Fruit fly (Drosophila melanogaster) whole organism, embryonic: ENCODE data around the gene Rbf.
A peak's percentile ranks its signal among the peaks of the same experiment; 100 is the strongest.

Experiments used
- Atf-2 ChIP-seq: fragments of 200-800 bp; sonication (Bioruptor generic); optimal IDR thresholded peaks from 2 replicates; lab custom pipeline; 2016; ENCODE audit warnings: missing biosample characterization, missing genetic modification characterization
- Awh ChIP-seq: fragments of 200-800 bp; sonication (Bioruptor generic); IDR thresholded peaks from 2 replicates; pipeline ENCODE4, ENCODE4 v1.3.6; 2022; ENCODE audit warnings: missing biosample characterization, missing genetic modification characterization
- B-H2 ChIP-seq: fragments of 200-800 bp; sonication (Bioruptor generic); optimal IDR thresholded peaks from 2 replicates; lab custom pipeline; 2018; ENCODE audit warnings: missing biosample characterization, mild to moderate bottlenecking, missing genetic modification characterization
- BEAF-32 ChIP-seq: fragments of 200-800 bp; sonication (Bioruptor generic); optimal IDR thresholded peaks from 3 replicates; lab custom pipeline; 2017; ENCODE audit warnings: missing biosample characterization, missing genetic modification characterization, mild to moderate bottlenecking, moderate library complexity, missing genetic modification reagents
- Blimp-1 ChIP-seq: fragments of 200-800 bp; sonication (Bioruptor generic); optimal IDR thresholded peaks from 3 replicates; lab custom pipeline; 2018; ENCODE audit warnings: missing biosample characterization, missing genetic modification characterization, mild to moderate bottlenecking, moderate library complexity, missing genetic modification reagents
- CG1024 ChIP-seq: fragments of 200-800 bp; sonication (Bioruptor generic); IDR thresholded peaks from 2 replicates; pipeline ENCODE4 v1.3.6; 2022; ENCODE audit warnings: missing biosample characterization, missing genetic modification characterization
- CG10431 ChIP-seq: fragments of 200-800 bp; sonication (Bioruptor generic); optimal IDR thresholded peaks from 3 replicates; lab custom pipeline; 2018; ENCODE audit warnings: missing biosample characterization, mild to moderate bottlenecking, missing genetic modification characterization
- CG10565 ChIP-seq: fragments of 200-800 bp; sonication (Bioruptor generic); optimal IDR thresholded peaks from 3 replicates; lab custom pipeline; 2016; ENCODE audit warnings: missing biosample characterization, mild to moderate bottlenecking, missing genetic modification characterization
- CG12744 ChIP-seq: fragments of 200-800 bp; sonication (Bioruptor generic); optimal IDR thresholded peaks from 2 replicates; lab custom pipeline; 2016; ENCODE audit warnings: missing biosample characterization, missing genetic modification characterization
- CG13424 ChIP-seq: fragments of 200-800 bp; sonication (Bioruptor generic); optimal IDR thresholded peaks from 2 replicates; lab custom pipeline; 2019; ENCODE audit warnings: missing biosample characterization, mild to moderate bottlenecking, missing genetic modification characterization, moderate library complexity
- CG14014 ChIP-seq: fragments of 200-800 bp; sonication (Bioruptor generic); IDR thresholded peaks from 2 replicates; pipeline ENCODE4 v1.3.6; 2022; ENCODE audit warnings: missing biosample characterization, missing genetic modification characterization
- CG14710 ChIP-seq: fragments of 200-800 bp; sonication (Bioruptor generic); optimal IDR thresholded peaks from 3 replicates; lab custom pipeline; 2019; ENCODE audit warnings: missing biosample characterization, mild to moderate bottlenecking, missing genetic modification characterization, moderate library complexity
- CG1602 ChIP-seq: fragments of 200-800 bp; sonication (Bioruptor generic); optimal IDR thresholded peaks from 3 replicates; lab custom pipeline; 2016; ENCODE audit warnings: missing biosample characterization, missing genetic modification characterization
- CG1647 ChIP-seq: fragments of 200-800 bp; sonication (Bioruptor generic); optimal IDR thresholded peaks from 3 replicates; lab custom pipeline; 2016; ENCODE audit warnings: missing biosample characterization, missing genetic modification characterization
- CG16815 ChIP-seq: fragments of 200-800 bp; sonication (Bioruptor generic); optimal IDR thresholded peaks from 3 replicates; lab custom pipeline; 2017; ENCODE audit warnings: missing biosample characterization, mild to moderate bottlenecking, missing genetic modification characterization
- CG17328 ChIP-seq: fragments of 200-800 bp; sonication (Bioruptor generic); IDR thresholded peaks from 2 replicates; pipeline ENCODE4 v1.3.6; 2022; ENCODE audit warnings: missing biosample characterization, missing genetic modification characterization
- CG17829 ChIP-seq: fragments of 200-800 bp; optimal IDR thresholded peaks from 2 replicates; lab custom pipeline; 2019; ENCODE audit warnings: missing biosample characterization, mild to moderate bottlenecking, missing genetic modification characterization, moderate library complexity
- CG1792 ChIP-seq: fragments of 200-800 bp; sonication (Bioruptor generic); optimal IDR thresholded peaks from 2 replicates; lab custom pipeline; 2016; ENCODE audit warnings: missing biosample characterization, missing genetic modification characterization
- CG2116 ChIP-seq: fragments of 200-800 bp; sonication (Bioruptor generic); optimal IDR thresholded peaks from 3 replicates; lab custom pipeline; 2018; ENCODE audit warnings: missing biosample characterization, mild to moderate bottlenecking, missing genetic modification characterization
- CG2889 ChIP-seq: fragments of 200-800 bp; sonication (Bioruptor generic); IDR thresholded peaks from 3 replicates; pipeline ENCODE4 v1.3.6; 2022; ENCODE audit warnings: missing biosample characterization, missing genetic modification characterization
- CG31365 ChIP-seq: fragments of 200-800 bp; sonication (Bioruptor generic); optimal IDR thresholded peaks from 2 replicates; lab custom pipeline; 2018; ENCODE audit warnings: missing biosample characterization, mild to moderate bottlenecking, missing genetic modification characterization
- CG3281 ChIP-seq: fragments of 200-800 bp; sonication (Bioruptor generic); optimal IDR thresholded peaks from 3 replicates; lab custom pipeline; 2017; ENCODE audit warnings: missing biosample characterization, mild to moderate bottlenecking, missing genetic modification characterization
- CG4617 ChIP-seq: fragments of 200-800 bp; sonication (Bioruptor generic); optimal IDR thresholded peaks from 3 replicates; lab custom pipeline; 2016; ENCODE audit warnings: missing biosample characterization, missing genetic modification characterization, borderline replicate concordance
- CG4707 ChIP-seq: fragments of 200-800 bp; sonication (Bioruptor generic); optimal IDR thresholded peaks from 2 replicates; lab custom pipeline; 2018; ENCODE audit warnings: missing biosample characterization, mild to moderate bottlenecking, missing genetic modification characterization, moderate library complexity
- CG6272 ChIP-seq: fragments of 200-800 bp; sonication (Bioruptor generic); IDR thresholded peaks from 2 replicates; pipeline ENCODE4 v1.3.6; 2022; ENCODE audit warnings: missing biosample characterization, missing genetic modification characterization
- CG6683 ChIP-seq: fragments of 200-800 bp; sonication (Bioruptor generic); optimal IDR thresholded peaks from 2 replicates; lab custom pipeline; 2017; ENCODE audit warnings: missing biosample characterization, mild to moderate bottlenecking, missing genetic modification characterization, missing genetic modification reagents
- CG7357 ChIP-seq: fragments of 200-800 bp; sonication (Bioruptor generic); IDR thresholded peaks from 3 replicates; pipeline ENCODE4 v1.3.6; 2022; ENCODE audit warnings: missing biosample characterization, missing genetic modification characterization
- CG8944 ChIP-seq: fragments of 200-800 bp; sonication (Bioruptor generic); optimal IDR thresholded peaks from 3 replicates; lab custom pipeline; 2016; ENCODE audit warnings: missing biosample characterization, missing genetic modification characterization
- D19B ChIP-seq: fragments of 200-800 bp; sonication (Bioruptor generic); optimal IDR thresholded peaks from 2 replicates; lab custom pipeline; 2017; ENCODE audit warnings: missing biosample characterization, mild to moderate bottlenecking, missing genetic modification characterization
- Dip3 ChIP-seq: fragments of 200-800 bp; sonication (Bioruptor generic); optimal IDR thresholded peaks from 3 replicates; lab custom pipeline; 2016; ENCODE audit warnings: missing biosample characterization, missing genetic modification characterization
- Doc2 ChIP-seq: fragments of 200-800 bp; sonication (Bioruptor generic); IDR thresholded peaks from 2 replicates; pipeline ENCODE4 v1.3.6; 2022; ENCODE audit warnings: missing biosample characterization, missing genetic modification characterization
- Doc3 ChIP-seq: fragments of 200-800 bp; sonication (Bioruptor generic); IDR thresholded peaks from 3 replicates; pipeline ENCODE4 v1.3.6; 2022; ENCODE audit warnings: missing biosample characterization, missing genetic modification characterization; ENCODE audit not compliant: partially characterized antibody
- Pdp1 ChIP-seq, 2 experiments: fragments of 200-800 bp; sonication (Bioruptor generic); optimal IDR thresholded peaks; 3 replicates each; lab custom pipeline; 2016; ENCODE audit warnings: missing biosample characterization in 2 of 2, missing genetic modification characterization in 2 of 2, mild to moderate bottlenecking in 1 of 2, moderate library complexity in 1 of 2
- Rfx ChIP-seq: fragments of 200-800 bp; sonication (Bioruptor generic); IDR thresholded peaks from 2 replicates; pipeline ENCODE4 v1.3.6; 2022; ENCODE audit warnings: missing biosample characterization, missing genetic modification characterization
- Scr ChIP-seq: fragments of 200-800 bp; sonication (Bioruptor generic); IDR thresholded peaks from 2 replicates; pipeline ENCODE4 v1.3.6; 2022; ENCODE audit warnings: missing biosample characterization, missing genetic modification characterization; ENCODE audit not compliant: partially characterized antibody
- Tbp ChIP-seq: fragments of >200 bp; optimal IDR thresholded peaks from 2 replicates; lab custom pipeline; 2018; ENCODE audit warnings: missing biosample characterization, missing genetic modification characterization
- az2 ChIP-seq: fragments of 200-800 bp; sonication (Bioruptor generic); optimal IDR thresholded peaks from 3 replicates; lab custom pipeline; 2016; ENCODE audit warnings: missing biosample characterization, missing genetic modification characterization
- caup ChIP-seq: fragments of 200-800 bp; sonication (Bioruptor generic); optimal IDR thresholded peaks from 3 replicates; lab custom pipeline; 2017; ENCODE audit warnings: missing biosample characterization, mild to moderate bottlenecking, missing genetic modification characterization, moderate library complexity; ENCODE audit not compliant: severe bottlenecking
- cg ChIP-seq: fragments of 200-800 bp; sonication (Bioruptor generic); optimal IDR thresholded peaks from 3 replicates; lab custom pipeline; 2019; ENCODE audit warnings: missing biosample characterization, mild to moderate bottlenecking, missing genetic modification characterization, moderate library complexity
- dysf ChIP-seq: fragments of 200-800 bp; sonication (Bioruptor generic); IDR thresholded peaks from 3 replicates; pipeline ENCODE4 v1.3.6; 2022; ENCODE audit warnings: missing biosample characterization, missing genetic modification characterization
- esg ChIP-seq: fragments of 200-800 bp; sonication (Bioruptor generic); conservative IDR thresholded peaks from 2 replicates; pipeline ENCODE4 v1.3.6; 2022; ENCODE audit warnings: missing biosample characterization, missing genetic modification characterization
- ewg ChIP-seq: fragments of 200-800 bp; sonication (Bioruptor generic); optimal IDR thresholded peaks from 3 replicates; lab custom pipeline; 2017; ENCODE audit warnings: mild to moderate bottlenecking, missing biosample characterization, missing genetic modification reagents, missing genetic modification characterization
- fd64A ChIP-seq: fragments of 200-800 bp; sonication (Bioruptor generic); optimal IDR thresholded peaks from 3 replicates; lab custom pipeline; 2018; ENCODE audit warnings: missing biosample characterization, mild to moderate bottlenecking, missing genetic modification characterization
- gsb-n ChIP-seq: fragments of 200-800 bp; sonication (Bioruptor generic); optimal IDR thresholded peaks from 3 replicates; lab custom pipeline; 2018; ENCODE audit warnings: missing biosample characterization, mild to moderate bottlenecking, missing genetic modification characterization
- ham ChIP-seq: fragments of 200-800 bp; sonication (Bioruptor generic); IDR thresholded peaks from 2 replicates; pipeline ENCODE4 v1.3.6; 2022; ENCODE audit warnings: missing biosample characterization, missing genetic modification characterization
- hbn ChIP-seq: fragments of 200-800 bp; sonication (Bioruptor generic); IDR thresholded peaks from 2 replicates; pipeline ENCODE4 v1.3.6; 2022; ENCODE audit warnings: missing biosample characterization, missing genetic modification characterization; ENCODE audit not compliant: partially characterized antibody
- p53 ChIP-seq: fragments of 200-800 bp; sonication (Bioruptor generic); optimal IDR thresholded peaks from 2 replicates; lab custom pipeline; 2016; ENCODE audit warnings: missing biosample characterization, missing genetic modification characterization
- slp2 ChIP-seq: fragments of 200-800 bp; sonication (Bioruptor generic); optimal IDR thresholded peaks from 2 replicates; lab custom pipeline; 2016; ENCODE audit warnings: missing biosample characterization, missing genetic modification characterization
- tio ChIP-seq: fragments of 200-800 bp; sonication (Bioruptor generic); optimal IDR thresholded peaks from 2 replicates; lab custom pipeline; 2017; ENCODE audit warnings: missing biosample characterization, missing genetic modification characterization, inconsistent platforms
- tx ChIP-seq: fragments of 200-800 bp; sonication (Bioruptor generic); optimal IDR thresholded peaks from 2 replicates; lab custom pipeline; 2016; ENCODE audit warnings: missing biosample characterization, missing genetic modification characterization

Rbf gene

dm6 chrX:758892-759621 lies 42.2 kb downstream of the Rbf start, which contains the start of gene CG5273 (continued):
- TF ChIP-seq Atf-2 (GFP tag; lab: Kevin White, UChicago) (no peak), CG7357 (no peak), ham (no peak), hbn (GFP tag; lab: Robert Waterston, UW) (peak; percentile 96), fd64A (GFP tag; lab: Kevin White, UChicago) (no peak), gsb-n (tag; lab: Kevin White, UChicago) (peak; percentile 25), slp2 (no peak), Scr (peak; percentile 97), Pdp1 (GFP tag; optimal IDR thresholded peaks at IDR 0.05; lab: Kevin White, UChicago) (peak in 1 of 2 experiments; percentile 50), Tbp (no peak), CG6683 (GFP tag; lab: Kevin White, UChicago) (no peak), CG4617 (peak; percentile 44), CG14710 (peak; percentile 99), dysf (GFP tag; lab: Robert Waterston, UW) (no peak), az2 (GFP tag; lab: Kevin White, UChicago) (no peak), Dip3 (GFP tag; lab: Kevin White, UChicago) (no peak), CG6272 (GFP tag; lab: Robert Waterston, UW) (no peak), CG2116 (GFP tag; lab: Kevin White, UChicago) (peak; percentile 92), CG14014 (peak; percentile 25; the same call in 1 of the 2 replicates), CG17328 (GFP tag; lab: Robert Waterston, UW) (no peak), CG1024 (no peak), CG13424 (tag; lab: Kevin White, UChicago) (peak; percentile 5), CG31365 (tag; lab: Kevin White, UChicago) (no peak), Blimp-1 (GFP tag; lab: Kevin White, UChicago) (peak; percentile 93), CG10431 (GFP tag; lab: Kevin White, UChicago) (peak; percentile 64), Rfx (GFP tag; lab: Robert Waterston, UW) (peak; percentile 66), Doc3 (peak; percentile 98), esg (GFP tag; lab: Robert Waterston, UW) (no peak), ewg (GFP tag; lab: Kevin White, UChicago) (no peak), BEAF-32 (GFP tag; lab: Kevin White, UChicago) (peak; percentile 86), CG16815 (no peak), CG1792 (no peak), caup (peak; percentile 38), B-H2 (peak; percentile 66), CG8944 (GFP tag; lab: Kevin White, UChicago) (no peak), cg (GFP tag; lab: Kevin White, UChicago) (no peak), Awh (GFP tag; lab: Robert Waterston, UW) (no peak), D19B (GFP tag; lab: Kevin White, UChicago) (no peak), CG12744 (no peak), tx (peak; percentile 1), CG17829 (no peak), tio (GFP tag; lab: Kevin White, UChicago) (no peak), CG2889 (GFP tag; lab: Robert Waterston, UW) (no peak), p53 (peak; percentile 39), CG4707 (GFP tag; lab: Kevin White, UChicago) (no peak), CG1602 (GFP tag; lab: Kevin White, UChicago) (no peak), CG1647 (GFP tag; lab: Kevin White, UChicago) (no peak), CG10565 (GFP tag; lab: Kevin White, UChicago) (no peak), Doc2 (GFP tag; lab: Robert Waterston, UW) (no peak), CG3281 (GFP tag; lab: Kevin White, UChicago) (peak; percentile 13)
